Fruit fly (Drosophila melanogaster) Kc167 (cell line): Measurements from ENCODE around the gene CG33309.

Source experiments
- insv ChIP-seq: fragments of >200 bp; optimal IDR thresholded peaks from 3 replicates; lab custom pipeline; 2018; ENCODE audit warnings: missing external identifiers
- psq ChIP-seq: fragments of >200 bp; optimal IDR thresholded peaks from 2 replicates; lab custom pipeline; 2017; ENCODE audit warnings: missing external identifiers

DNA sequence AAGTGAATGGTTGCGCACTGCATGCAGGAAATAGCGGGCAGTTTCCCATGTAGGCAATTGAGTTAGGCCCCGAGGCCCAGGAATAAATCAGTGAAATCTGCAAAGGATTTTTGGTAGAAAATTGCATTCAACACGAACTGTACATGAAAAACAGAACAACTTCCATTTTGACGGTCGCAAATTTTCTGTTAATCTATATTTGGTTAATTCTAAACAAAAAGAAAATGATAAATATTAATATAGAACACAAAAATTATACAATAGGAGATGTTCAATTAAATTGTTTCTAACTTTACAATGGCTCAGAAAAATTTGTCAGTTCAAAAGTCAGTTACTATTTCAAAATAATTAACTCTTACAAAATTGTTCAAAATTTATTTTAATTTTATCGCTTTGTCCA, 8.5 kb upstream of the CG33309 start, which contains the start of gene CG33308:
- TF ChIP-seq insv (no peak), psq (lab: Kevin White, UChicago) (no peak)
